Worm (Caenorhabditis elegans): ENCODE data around the gene eif-2Bgamma.

DNA sequence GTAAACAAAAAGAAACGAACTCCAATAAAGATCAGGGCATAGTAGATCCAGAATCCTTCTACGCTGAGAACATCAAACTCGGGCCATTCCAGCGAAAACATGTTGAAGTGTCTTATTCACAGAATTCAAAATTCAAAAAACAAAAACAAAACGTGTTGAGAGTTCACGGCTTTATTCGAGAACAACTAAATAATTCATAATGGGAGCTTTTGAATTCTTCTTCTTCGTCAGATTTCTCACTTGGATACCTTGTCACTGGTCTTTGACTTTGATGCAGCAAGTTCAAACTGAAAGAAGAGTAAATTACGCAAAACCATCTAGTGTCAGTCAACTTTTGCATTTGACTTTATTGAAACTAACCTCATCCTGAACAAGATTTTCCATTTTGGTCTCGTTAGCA is 49.7 kb downstream of the eif-2Bgamma start, which contains the start of gene B0252.11:
- TF ChIP-seq nfya-1 (tag; optimal IDR thresholded peaks at IDR 0.05; ENCODE audit: borderline replicate concordance, insufficient read depth) (no peak), mxl-1 (tag; optimal IDR thresholded peaks at IDR 0.05) (no peak), unc-62 (GFP tag; optimal IDR thresholded peaks at IDR 0.05) (no peak), B0035.1 (tag; optimal IDR thresholded peaks at IDR 0.05) (no peak), unc-130 (GFP tag; optimal IDR thresholded peaks at IDR 0.05) (no peak), rcor-1 (GFP tag; IDR thresholded peaks at IDR 0.05) (no peak), tbp1 (GFP tag; optimal IDR thresholded peaks at IDR 0.05) (no peak), ztf-6 (GFP tag; IDR thresholded peaks at IDR 0.05) (no peak), ztf-25 (GFP tag; IDR thresholded peaks at IDR 0.05) (no peak), sptf-2 (GFP tag; optimal IDR thresholded peaks at IDR 0.05) (no peak)

Measured in whole organism, young adult.